Worm (Caenorhabditis elegans): ENCODE data around the gene T05B9.1.

T05B9.1 gene

DNA sequence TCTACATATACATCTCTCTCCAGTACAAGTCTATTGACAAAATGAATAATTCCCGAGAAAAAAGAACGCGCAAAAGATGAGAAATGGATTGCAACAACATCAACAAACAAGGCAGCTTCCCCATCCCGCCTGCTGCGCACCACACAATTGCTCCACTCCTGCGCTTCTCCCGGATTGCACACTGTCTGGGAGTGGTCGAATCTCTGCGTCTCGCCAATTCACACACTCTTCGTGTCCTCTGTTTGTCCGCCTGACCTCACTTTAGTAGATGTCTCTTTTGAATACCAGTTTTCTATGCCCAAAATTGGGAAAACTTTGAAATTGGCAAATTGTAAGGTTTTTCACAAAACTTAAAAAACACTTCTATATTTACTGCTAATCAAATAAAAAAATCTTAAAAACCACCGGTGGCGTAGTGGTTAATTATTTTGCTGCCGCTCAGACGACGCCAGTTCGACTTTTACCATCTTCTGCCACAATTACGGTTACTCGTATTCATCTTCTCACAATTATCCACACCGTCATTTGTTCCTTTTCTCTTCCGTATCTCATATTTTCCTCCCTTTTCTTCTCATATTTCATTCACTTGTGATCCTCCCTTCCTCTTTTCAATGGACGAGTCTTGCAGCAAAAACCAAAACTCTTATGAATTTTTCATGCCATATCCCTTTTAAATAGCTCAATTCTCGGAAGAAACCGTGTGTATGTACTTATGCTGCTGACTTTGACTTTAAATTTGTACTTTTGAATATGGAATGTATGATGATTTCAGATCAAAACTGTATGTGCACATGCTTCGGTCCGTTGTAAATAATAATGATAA lies 44.8 kb upstream of the T05B9.1 start, which contains the start of gene rsf-1 (continued):
- TF ChIP-seq nhr-47 (tag; optimal IDR thresholded peaks at IDR 0.05): peak; percentile 24
- no peak for TF ChIP-seq zip-4 (GFP tag; optimal IDR thresholded peaks at IDR 0.05)
- no peak for TF ChIP-seq nhr-76 (tag; optimal IDR thresholded peaks at IDR 0.05)
- no peak for TF ChIP-seq vab-15 (tag; optimal IDR thresholded peaks at IDR 0.05)
- TF ChIP-seq lin-15B (tag; optimal IDR thresholded peaks at IDR 0.05): no peak
- no peak for TF ChIP-seq tlp-1 (tag; optimal IDR thresholded peaks at IDR 0.05)
- no peak for TF ChIP-seq nhr-11 (tag; optimal IDR thresholded peaks at IDR 0.05)
- TF ChIP-seq swsn-7 (tag; optimal IDR thresholded peaks at IDR 0.05): peak; percentile 25
- TF ChIP-seq lir-3 (tag; optimal IDR thresholded peaks at IDR 0.05; ENCODE audit: poor library complexity): no peak
- peak in 1 of 3 experiments; percentile 21 for TF ChIP-seq ceh-82 (tag; optimal IDR thresholded peaks at IDR 0.05)
- no peak for TF ChIP-seq unc-30 (tag; optimal IDR thresholded peaks at IDR 0.05)
- no peak for TF ChIP-seq egl-27 (tag; optimal IDR thresholded peaks at IDR 0.05)
- no peak for TF ChIP-seq fkh-8 (tag; optimal IDR thresholded peaks at IDR 0.05)
- peak in 1 of 2 experiments; percentile 25 for TF ChIP-seq lsy-2 (tag; optimal IDR thresholded peaks at IDR 0.05)
- peak; percentile 13; the same call in 1 of the 2 replicates for TF ChIP-seq ceh-88 (GFP tag; IDR thresholded peaks at IDR 0.05)

DNA sequence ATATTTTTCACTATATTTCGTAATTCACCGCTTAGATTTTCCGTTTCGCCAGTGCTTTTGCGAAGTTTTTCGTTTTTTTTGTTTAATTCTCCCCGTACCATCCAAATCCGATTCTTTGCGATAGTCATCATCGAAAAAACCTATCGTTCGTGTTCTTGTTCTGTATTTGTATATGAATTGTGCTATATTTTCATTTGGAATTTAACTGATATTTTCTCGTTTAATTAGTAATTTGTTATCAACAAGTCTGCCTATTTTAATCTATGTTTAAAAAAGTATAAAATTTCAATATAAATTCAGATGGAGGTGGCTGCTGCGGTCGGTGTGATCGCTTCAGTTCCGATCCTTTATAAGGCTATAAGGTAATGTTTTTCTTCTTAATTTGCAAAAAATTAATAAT lies 41.6 kb upstream of the T05B9.1 start, which contains the start of gene samp-1:
Gene samp-1 (plus strand): TSS at position 301 of the 400 bp plus-strand sequence.
- TF ChIP-seq lsy-2 (tag; optimal IDR thresholded peaks at IDR 0.05): no peak
- no peak for TF ChIP-seq nhr-85 (tag)
- no peak for TF ChIP-seq nhr-28 (tag; optimal IDR thresholded peaks at IDR 0.05)
- TF ChIP-seq blmp-1 (tag; optimal IDR thresholded peaks at IDR 0.05): no peak
- no peak for TF ChIP-seq tbx-2 (tag; optimal IDR thresholded peaks at IDR 0.05)
- no peak for TF ChIP-seq lin-35 (GFP tag; optimal IDR thresholded peaks at IDR 0.05)
- TF ChIP-seq egl-27 (tag; optimal IDR thresholded peaks at IDR 0.05): no peak
- no peak for TF ChIP-seq unc-30 (tag; optimal IDR thresholded peaks at IDR 0.05)
- no peak for TF ChIP-seq lin-15B (tag; optimal IDR thresholded peaks at IDR 0.05)
- no peak for TF ChIP-seq zip-4 (GFP tag; optimal IDR thresholded peaks at IDR 0.05)
- TF ChIP-seq nhr-47 (tag; optimal IDR thresholded peaks at IDR 0.05): no peak
- no peak for TF ChIP-seq swsn-7 (tag; optimal IDR thresholded peaks at IDR 0.05)
- TF ChIP-seq nhr-11 (tag; optimal IDR thresholded peaks at IDR 0.05): no peak

DNA sequence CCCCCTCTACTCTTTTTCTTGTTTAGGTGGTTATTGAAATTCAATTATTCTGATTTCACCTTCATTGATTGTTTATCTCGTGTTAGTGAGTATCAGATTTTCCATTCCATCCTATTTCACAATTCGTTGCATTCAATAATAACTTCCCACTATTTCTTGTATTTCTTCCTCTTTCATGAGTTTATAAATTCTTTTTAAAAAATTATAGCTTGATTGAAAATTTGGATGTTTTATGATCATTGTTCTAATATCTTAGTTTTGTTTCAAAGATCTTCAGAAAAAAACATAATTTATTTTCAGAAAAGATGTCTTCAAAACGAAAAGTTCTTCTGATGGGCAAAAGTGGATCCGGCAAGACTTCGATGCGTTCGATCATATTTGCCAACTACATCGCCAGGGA lies 40.1 kb upstream of the T05B9.1 start, which contains the start of gene raga-1:
Gene raga-1 (plus strand): TSS at position 301 of the 400 bp plus-strand sequence.
- TF ChIP-seq mef-2 (tag; optimal IDR thresholded peaks at IDR 0.05) (no peak), nhr-77 (tag; optimal IDR thresholded peaks at IDR 0.05) (no peak), snpc-4 (tag; optimal IDR thresholded peaks at IDR 0.05) (no peak), nhr-237 (tag; optimal IDR thresholded peaks at IDR 0.05) (no peak), lin-14 (GFP tag; optimal IDR thresholded peaks at IDR 0.05) (no peak), mdl-1 (tag; optimal IDR thresholded peaks at IDR 0.05) (no peak), lin-35 (GFP tag; optimal IDR thresholded peaks at IDR 0.05) (no peak)

DNA sequence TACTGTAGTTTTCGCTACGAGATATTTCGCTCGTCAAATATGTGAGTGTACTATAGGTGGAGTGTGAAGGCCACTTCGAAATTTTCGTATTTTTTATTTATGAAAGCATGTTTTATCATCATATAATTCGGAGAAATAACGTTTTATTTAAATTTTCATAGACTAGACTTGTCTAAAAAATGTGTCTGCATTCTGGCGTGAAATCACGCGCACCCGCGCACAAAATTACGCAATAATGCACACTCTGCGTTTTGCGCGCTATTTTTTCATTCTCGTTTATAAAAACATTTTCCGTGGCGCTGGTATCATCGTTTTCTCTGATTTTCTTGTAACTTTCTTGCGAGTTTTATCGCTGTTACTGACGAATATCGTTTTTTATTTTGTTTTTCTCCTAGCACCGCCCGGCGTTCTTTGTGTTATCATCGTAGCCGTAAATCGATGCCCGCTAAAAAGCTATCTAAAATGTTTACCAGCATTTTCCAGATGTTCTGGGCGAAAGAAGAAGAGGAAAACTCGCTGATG lies 36.3 kb upstream of the T05B9.1 start, which contains the start of gene saps-1:
Gene saps-1 (plus strand): TSS at position 472 of the 522 bp plus-strand sequence.
- TF ChIP-seq vab-15 (tag; optimal IDR thresholded peaks at IDR 0.05): no peak
- TF ChIP-seq nhr-12 (tag; optimal IDR thresholded peaks at IDR 0.05): no peak
- TF ChIP-seq sup-37 (GFP tag; optimal IDR thresholded peaks at IDR 0.05): no peak
- TF ChIP-seq lir-3 (tag; optimal IDR thresholded peaks at IDR 0.05; ENCODE audit: poor library complexity): no peak
- TF ChIP-seq ceh-82 (tag; optimal IDR thresholded peaks at IDR 0.05): peak in 1 of 3 experiments; percentile 52
- TF ChIP-seq egl-13 (tag; optimal IDR thresholded peaks at IDR 0.05): no peak
- no peak for TF ChIP-seq mab-9 (GFP tag; IDR thresholded peaks at IDR 0.05)
- TF ChIP-seq hlh-4 (tag; optimal IDR thresholded peaks at IDR 0.05): no peak
- no peak for TF ChIP-seq lin-14 (GFP tag; optimal IDR thresholded peaks at IDR 0.05)
- TF ChIP-seq F16B12.6 (tag; optimal IDR thresholded peaks at IDR 0.05): peak; percentile 87
- TF ChIP-seq snpc-4 (tag; optimal IDR thresholded peaks at IDR 0.05): no peak
- TF ChIP-seq efl-3 (GFP tag; optimal IDR thresholded peaks at IDR 0.05): no peak
- TF ChIP-seq jun-1 (tag; optimal IDR thresholded peaks at IDR 0.05): no peak
- peak; percentile 35 for TF ChIP-seq rnt-1 (tag; optimal IDR thresholded peaks at IDR 0.05)
- no peak for TF ChIP-seq ceh-88 (GFP tag; IDR thresholded peaks at IDR 0.05)
- no peak for TF ChIP-seq unc-98 (GFP tag; IDR thresholded peaks at IDR 0.05)
- no peak for TF ChIP-seq zip-4 (GFP tag; optimal IDR thresholded peaks at IDR 0.05)
- TF ChIP-seq mdl-1 (tag; optimal IDR thresholded peaks at IDR 0.05): peak in 1 of 2 experiments; percentile 7
- no peak for TF ChIP-seq fos-1 (tag; optimal IDR thresholded peaks at IDR 0.05)
- peak in 1 of 6 experiments; percentile 14 for TF ChIP-seq elt-3 (tag; optimal IDR thresholded peaks at IDR 0.05)
- TF ChIP-seq efl-1 (optimal IDR thresholded peaks at IDR 0.05): peak; percentile 48 to 58
- TF ChIP-seq efl-1 (GFP tag; optimal IDR thresholded peaks at IDR 0.05 in 1 of 2): peak; percentile 38 to 94
- no peak for TF ChIP-seq ceh-90 (tag; optimal IDR thresholded peaks at IDR 0.05)
- no peak for TF ChIP-seq isw-1 (GFP tag; IDR thresholded peaks at IDR 0.05)
- no peak for TF ChIP-seq elt-2 (tag; optimal IDR thresholded peaks at IDR 0.05)
- no peak for TF ChIP-seq xbp-1 (tag; optimal IDR thresholded peaks at IDR 0.05)

All from whole organism, L1 larva.